Worm (Caenorhabditis elegans): ENCODE results near the gene cebp-1.

Gene cebp-1

ce11 chrX:1453770-1454169 lies at the start of gene cebp-1:
Gene cebp-1 (minus strand): TSS chrX:1453868.
- TF ChIP-seq T22C8.4 (GFP tag; IDR thresholded peaks at IDR 0.05) (no peak), med-1 (GFP tag; optimal IDR thresholded peaks at IDR 0.05; ENCODE audit: insufficient read depth) (no peak)

- no peak for TF ChIP-seq klf-2 (GFP tag; conservative IDR thresholded peaks at IDR 0.05)
- TF ChIP-seq ref-1 (GFP tag; conservative IDR thresholded peaks at IDR 0.05) = no peak
- no peak for TF ChIP-seq flt-1 (GFP tag; IDR thresholded peaks at IDR 0.05)
- TF ChIP-seq ztf-23 (GFP tag; IDR thresholded peaks at IDR 0.05) = no peak
- TF ChIP-seq ztf-29 (GFP tag; IDR thresholded peaks at IDR 0.05) = no peak
- no peak for TF ChIP-seq tab-1 (GFP tag; IDR thresholded peaks at IDR 0.05)
- no peak for TF ChIP-seq T22C8.4 (GFP tag; IDR thresholded peaks at IDR 0.05)
- TF ChIP-seq cog-1 (tag; optimal IDR thresholded peaks at IDR 0.05) = no peak
Measured at ce11 chrX:1502914-1503313, 49.2 kb upstream of the cebp-1 start.

- no peak for TF ChIP-seq cog-1 (tag; optimal IDR thresholded peaks at IDR 0.05)
- no peak for TF ChIP-seq ztf-23 (GFP tag; IDR thresholded peaks at IDR 0.05)
- TF ChIP-seq flt-1 (GFP tag; IDR thresholded peaks at IDR 0.05) = no peak
Measured at ce11 chrX:1502490-1502889, 48.8 kb upstream of the cebp-1 start, which contains the start of gene F09E10.1. Gene F09E10.1 (plus strand): TSS chrX:1502790.

- TF ChIP-seq cog-1 (tag; optimal IDR thresholded peaks at IDR 0.05) (no peak), ref-1 (GFP tag; conservative IDR thresholded peaks at IDR 0.05) (no peak), klf-2 (GFP tag; conservative IDR thresholded peaks at IDR 0.05) (no peak), ztf-23 (GFP tag; IDR thresholded peaks at IDR 0.05) (no peak), med-1 (GFP tag; optimal IDR thresholded peaks at IDR 0.05; ENCODE audit: insufficient read depth) (no peak), tab-1 (GFP tag; IDR thresholded peaks at IDR 0.05) (no peak), flt-1 (GFP tag; IDR thresholded peaks at IDR 0.05) (no peak), ztf-29 (GFP tag; IDR thresholded peaks at IDR 0.05) (no peak), T22C8.4 (GFP tag; IDR thresholded peaks at IDR 0.05) (no peak)
Measured at ce11 chrX:1501752-1502151, 48.1 kb upstream of the cebp-1 start, which contains the start of gene F09E10.7. Gene F09E10.7 (minus strand): TSS chrX:1501852.

ce11 chrX:1499499-1499898 lies 45.8 kb upstream of the cebp-1 start:
- no peak for TF ChIP-seq T22C8.4 (GFP tag; IDR thresholded peaks at IDR 0.05)
- no peak for TF ChIP-seq ztf-29 (GFP tag; IDR thresholded peaks at IDR 0.05)
- no peak for TF ChIP-seq flt-1 (GFP tag; IDR thresholded peaks at IDR 0.05)
- TF ChIP-seq klf-2 (GFP tag; conservative IDR thresholded peaks at IDR 0.05) = no peak
- no peak for TF ChIP-seq ztf-23 (GFP tag; IDR thresholded peaks at IDR 0.05)
- no peak for TF ChIP-seq med-1 (GFP tag; optimal IDR thresholded peaks at IDR 0.05; ENCODE audit: insufficient read depth)
- TF ChIP-seq ref-1 (GFP tag; conservative IDR thresholded peaks at IDR 0.05) = no peak
- no peak for TF ChIP-seq cog-1 (tag; optimal IDR thresholded peaks at IDR 0.05)
- TF ChIP-seq tab-1 (GFP tag; IDR thresholded peaks at IDR 0.05) = no peak

ce11 chrX:1497581-1497980 lies 43.9 kb upstream of the cebp-1 start, which contains the start of gene F09E10.6:
Gene F09E10.6 (minus strand): TSS chrX:1497681.
- no peak for TF ChIP-seq ref-1 (GFP tag; conservative IDR thresholded peaks at IDR 0.05)
- TF ChIP-seq med-1 (GFP tag; optimal IDR thresholded peaks at IDR 0.05; ENCODE audit: insufficient read depth) = no peak
- no peak for TF ChIP-seq cog-1 (tag; optimal IDR thresholded peaks at IDR 0.05)
- no peak for TF ChIP-seq tab-1 (GFP tag; IDR thresholded peaks at IDR 0.05)
- no peak for TF ChIP-seq ztf-29 (GFP tag; IDR thresholded peaks at IDR 0.05)
- no peak for TF ChIP-seq klf-2 (GFP tag; conservative IDR thresholded peaks at IDR 0.05)
- TF ChIP-seq T22C8.4 (GFP tag; IDR thresholded peaks at IDR 0.05) = no peak

ce11 chrX:1495980-1496379 lies 42.3 kb upstream of the cebp-1 start:
- TF ChIP-seq flt-1 (GFP tag; IDR thresholded peaks at IDR 0.05) = no peak
- no peak for TF ChIP-seq klf-2 (GFP tag; conservative IDR thresholded peaks at IDR 0.05)
- no peak for TF ChIP-seq cog-1 (tag; optimal IDR thresholded peaks at IDR 0.05)
- no peak for TF ChIP-seq med-1 (GFP tag; optimal IDR thresholded peaks at IDR 0.05; ENCODE audit: insufficient read depth)
- no peak; the same call in 1 of the 2 replicates for TF ChIP-seq ztf-29 (GFP tag; IDR thresholded peaks at IDR 0.05)
- no peak for TF ChIP-seq ztf-23 (GFP tag; IDR thresholded peaks at IDR 0.05)
- no peak for TF ChIP-seq T22C8.4 (GFP tag; IDR thresholded peaks at IDR 0.05)
- TF ChIP-seq ref-1 (GFP tag; conservative IDR thresholded peaks at IDR 0.05) = no peak

- TF ChIP-seq tab-1 (GFP tag; IDR thresholded peaks at IDR 0.05) (no peak), med-1 (GFP tag; optimal IDR thresholded peaks at IDR 0.05; ENCODE audit: insufficient read depth) (no peak), T22C8.4 (GFP tag; IDR thresholded peaks at IDR 0.05) (no peak), flt-1 (GFP tag; IDR thresholded peaks at IDR 0.05) (no peak), ztf-29 (GFP tag; IDR thresholded peaks at IDR 0.05) (no peak), cog-1 (tag; optimal IDR thresholded peaks at IDR 0.05) (no peak), ref-1 (GFP tag; conservative IDR thresholded peaks at IDR 0.05) (no peak), ztf-23 (GFP tag; IDR thresholded peaks at IDR 0.05) (no peak), klf-2 (GFP tag; conservative IDR thresholded peaks at IDR 0.05) (no peak)
Measured at ce11 chrX:1494256-1494655, 40.6 kb upstream of the cebp-1 start, which contains the start of gene F09E10.5. Gene F09E10.5 (minus strand): TSS chrX:1494356.

ce11 chrX:1492174-1492573 lies 38.5 kb upstream of the cebp-1 start:
- TF ChIP-seq T22C8.4 (GFP tag; IDR thresholded peaks at IDR 0.05) (no peak), med-1 (GFP tag; optimal IDR thresholded peaks at IDR 0.05; ENCODE audit: insufficient read depth) (no peak), klf-2 (GFP tag; conservative IDR thresholded peaks at IDR 0.05) (no peak), ztf-29 (GFP tag; IDR thresholded peaks at IDR 0.05) (no peak), ztf-23 (GFP tag; IDR thresholded peaks at IDR 0.05) (no peak), tab-1 (GFP tag; IDR thresholded peaks at IDR 0.05) (no peak), flt-1 (GFP tag; IDR thresholded peaks at IDR 0.05) (no peak), cog-1 (tag; optimal IDR thresholded peaks at IDR 0.05) (no peak), ref-1 (GFP tag; conservative IDR thresholded peaks at IDR 0.05) (no peak)

ce11 chrX:1491036-1491435 lies 37.4 kb upstream of the cebp-1 start:
- no peak for TF ChIP-seq klf-2 (GFP tag; conservative IDR thresholded peaks at IDR 0.05)
- TF ChIP-seq cog-1 (tag; optimal IDR thresholded peaks at IDR 0.05) = no peak
- TF ChIP-seq flt-1 (GFP tag; IDR thresholded peaks at IDR 0.05) = no peak
- no peak for TF ChIP-seq ref-1 (GFP tag; conservative IDR thresholded peaks at IDR 0.05)
- TF ChIP-seq T22C8.4 (GFP tag; IDR thresholded peaks at IDR 0.05) = no peak
- no peak for TF ChIP-seq med-1 (GFP tag; optimal IDR thresholded peaks at IDR 0.05; ENCODE audit: insufficient read depth)
- no peak for TF ChIP-seq ztf-23 (GFP tag; IDR thresholded peaks at IDR 0.05)
- TF ChIP-seq tab-1 (GFP tag; IDR thresholded peaks at IDR 0.05) = no peak
- no peak for TF ChIP-seq ztf-29 (GFP tag; IDR thresholded peaks at IDR 0.05)

All from whole organism, midembryonic.